Worm (Caenorhabditis elegans) whole organism, L2 larva: ENCODE measurements around the gene nhr-39.

Experiments
- C34F6.9 ChIP-seq: fragments of 150-350 bp; optimal IDR thresholded peaks from 2 replicates; lab custom pipeline; 2014; ENCODE audit warnings: missing biosample characterization, missing genetic modification characterization
- F13H6.1 ChIP-seq: sonication (generic microtip); optimal IDR thresholded peaks from 2 replicates; lab custom pipeline; 2016; ENCODE audit warnings: missing genetic modification characterization, missing compliant biosample characterization
- R02D3.7 ChIP-seq: fragments of 150-350 bp; optimal IDR thresholded peaks from 2 replicates; lab custom pipeline; 2014; ENCODE audit warnings: missing biosample characterization, missing genetic modification characterization
- ama-1 ChIP-seq: fragments of 150-350 bp; optimal IDR thresholded peaks from 2 replicates; lab custom pipeline; 2018; ENCODE audit warnings: inconsistent platforms
- elt-1 ChIP-seq: fragments of 150-350 bp; optimal IDR thresholded peaks from 2 replicates; lab custom pipeline; 2014; ENCODE audit warnings: missing biosample characterization, missing genetic modification characterization
- elt-3 ChIP-seq: sonication (generic microtip); optimal IDR thresholded peaks from 2 replicates; lab custom pipeline; 2017; ENCODE audit warnings: missing biosample characterization, missing genetic modification characterization
- lin-39 ChIP-seq: fragments of 150-350 bp; optimal IDR thresholded peaks from 2 replicates; lab custom pipeline; 2014; ENCODE audit warnings: missing biosample characterization, missing genetic modification reagents, missing genetic modification characterization
- mdl-1 ChIP-seq, 2 experiments: fragments of 150-350 bp in 1 of 2; sonication (generic microtip) in 1 of 2; optimal IDR thresholded peaks; 2 replicates each; lab custom pipeline; 2017; ENCODE audit warnings: missing biosample characterization in 2 of 2, missing genetic modification characterization in 2 of 2
- nhr-12 ChIP-seq: fragments of 150-350 bp; optimal IDR thresholded peaks from 2 replicates; lab custom pipeline; 2014; ENCODE audit warnings: missing biosample characterization, missing genetic modification characterization
- skn-1 ChIP-seq: sonication (generic microtip); optimal IDR thresholded peaks from 2 replicates; lab custom pipeline; 2017; ENCODE audit warnings: missing biosample characterization, missing genetic modification characterization
- unc-55 ChIP-seq: fragments of 150-350 bp; sonication (generic microtip); optimal IDR thresholded peaks from 3 replicates; lab custom pipeline; 2014; ENCODE audit warnings: missing biosample characterization, missing genetic modification reagents, missing genetic modification characterization
- unc-62 ChIP-seq: fragments of 150-350 bp; optimal IDR thresholded peaks from 2 replicates; lab custom pipeline; 2014; ENCODE audit warnings: missing biosample characterization, missing genetic modification reagents, missing genetic modification characterization
- ztf-1 ChIP-seq: fragments of 200-800 bp; sonication (Bioruptor generic); conservative IDR thresholded peaks from 2 replicates; pipeline ENCODE4 v1.3.6; 2022; ENCODE audit warnings: missing genetic modification characterization, missing compliant biosample characterization

DNA sequence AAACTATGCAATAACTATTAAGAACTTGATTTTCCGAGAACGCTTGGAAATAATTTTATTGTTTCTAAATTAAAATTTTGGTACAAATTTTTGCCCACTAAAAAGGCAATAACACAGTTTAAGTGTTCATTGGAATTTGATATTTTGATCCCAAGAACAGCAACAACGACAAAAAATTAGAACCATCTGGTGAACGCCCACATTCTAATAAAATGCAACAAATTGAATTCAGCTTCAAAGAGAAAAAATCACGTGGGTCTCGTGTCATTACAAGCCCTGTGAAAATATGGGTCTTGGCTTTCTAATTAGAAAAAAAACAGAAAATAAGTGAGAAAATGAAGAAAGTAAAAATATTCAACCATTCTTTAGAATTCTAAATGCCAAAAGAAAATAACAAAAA is 31.3 kb upstream of the nhr-39 start:
- no peak for TF ChIP-seq skn-1 (tag; lab: Kevin White, UChicago)
- TF ChIP-seq unc-55 (GFP tag; lab: Kevin White, UChicago) = no peak
- TF ChIP-seq mdl-1 (tag; optimal IDR thresholded peaks at IDR 0.05; lab: Kevin White, UChicago) = no peak
- TF ChIP-seq unc-62 = no peak
- TF ChIP-seq lin-39 (tag; lab: Kevin White, UChicago) = no peak
- TF ChIP-seq elt-3 (tag; lab: Kevin White, UChicago) = no peak
- no peak for TF ChIP-seq nhr-12 (tag; lab: Kevin White, UChicago)
- TF ChIP-seq F13H6.1 (tag; lab: Kevin White, UChicago) = no peak
- TF ChIP-seq ama-1 (lab: Kevin White, UChicago) = no peak
- no peak for TF ChIP-seq ztf-1
- TF ChIP-seq C34F6.9 = no peak
- no peak for TF ChIP-seq R02D3.7 (tag; lab: Kevin White, UChicago)
- TF ChIP-seq elt-1 (tag; lab: Kevin White, UChicago) = no peak
